Worm (Caenorhabditis elegans): ENCODE measurements around the gene F32H5.4.

ce11 chrV:13388961-13389360 is 28.6 kb downstream of the F32H5.4 start:
- TF ChIP-seq pag-3 (tag; optimal IDR thresholded peaks at IDR 0.05; ENCODE audit: borderline replicate concordance) = no peak
- no peak for TF ChIP-seq ceh-31 (tag; optimal IDR thresholded peaks at IDR 0.05)
- TF ChIP-seq hlh-30 (tag; optimal IDR thresholded peaks at IDR 0.05; ENCODE audit: insufficient read depth) = no peak
- no peak for TF ChIP-seq ceh-30 (tag; optimal IDR thresholded peaks at IDR 0.05)
- no peak for TF ChIP-seq ttx-3 (tag; optimal IDR thresholded peaks at IDR 0.05)
- no peak for TF ChIP-seq ama-1 (optimal IDR thresholded peaks at IDR 0.05)
- TF ChIP-seq sox-4 (tag; optimal IDR thresholded peaks at IDR 0.05) = no peak
- TF ChIP-seq ceh-2 (tag; optimal IDR thresholded peaks at IDR 0.05) = no peak

All from whole organism, late embryonic.